Fruit fly (Drosophila melanogaster) whole organism, wandering third instar larva: ENCODE results near the gene CG14960.

Experiments used
- Abd-B ChIP-seq: fragments of >200 bp; optimal IDR thresholded peaks from 2 replicates; lab custom pipeline; 2017; ENCODE audit warnings: missing biosample characterization, missing genetic modification characterization
- CG32264 ChIP-seq: fragments of 200-800 bp; sonication (Bioruptor generic); optimal IDR thresholded peaks from 2 replicates; lab custom pipeline; 2016; ENCODE audit warnings: missing biosample characterization, missing genetic modification characterization
- CG9705 ChIP-seq: fragments of 200-800 bp; sonication (Bioruptor generic); optimal IDR thresholded peaks from 2 replicates; lab custom pipeline; 2018; ENCODE audit warnings: missing biosample characterization, mild to moderate bottlenecking, missing genetic modification characterization
- CrebA ChIP-seq: fragments of 200-800 bp; sonication (Bioruptor generic); optimal IDR thresholded peaks from 2 replicates; lab custom pipeline; 2016; ENCODE audit warnings: missing biosample characterization, mild to moderate bottlenecking, missing genetic modification characterization, borderline replicate concordance
- Dfd ChIP-seq: fragments of >200 bp; optimal IDR thresholded peaks from 2 replicates; lab custom pipeline; 2017; ENCODE audit warnings: missing biosample characterization, missing genetic modification characterization
- Dif ChIP-seq: fragments of 200-275, 200-300 bp; sonication (Bioruptor generic); optimal IDR thresholded peaks from 2 replicates; lab custom pipeline; 2018; ENCODE audit warnings: missing biosample characterization, missing genetic modification characterization; ENCODE audit not compliant: partially characterized antibody
- GATAd ChIP-seq: sonication (Bioruptor generic); optimal IDR thresholded peaks from 2 replicates; lab custom pipeline; 2016; ENCODE audit warnings: missing biosample characterization, missing genetic modification characterization
- HLH106 ChIP-seq: fragments of 200-800 bp; optimal IDR thresholded peaks from 3 replicates; lab custom pipeline; 2019; ENCODE audit warnings: missing biosample characterization, mild to moderate bottlenecking, missing genetic modification characterization, moderate library complexity
- Hnf4 ChIP-seq: fragments of 200-800 bp; sonication (Bioruptor generic); optimal IDR thresholded peaks from 2 replicates; lab custom pipeline; 2016; ENCODE audit warnings: missing biosample characterization, mild to moderate bottlenecking, missing genetic modification characterization
- Hr78 ChIP-seq: fragments of >200 bp; optimal IDR thresholded peaks from 2 replicates; lab custom pipeline; 2017; ENCODE audit warnings: missing biosample characterization, missing genetic modification characterization
- Hr83 ChIP-seq: fragments of 200-300 bp; sonication (Bioruptor generic); optimal IDR thresholded peaks from 2 replicates; lab custom pipeline; 2016; ENCODE audit warnings: missing biosample characterization, mild to moderate bottlenecking, missing genetic modification characterization, moderate library complexity; ENCODE audit not compliant: poor library complexity, severe bottlenecking
- Jra ChIP-seq: sonication (Bioruptor generic); optimal IDR thresholded peaks from 2 replicates; lab custom pipeline; 2016; ENCODE audit warnings: missing biosample characterization, missing genetic modification characterization
- Mio ChIP-seq: sonication (Bioruptor generic); optimal IDR thresholded peaks from 2 replicates; lab custom pipeline; 2016; ENCODE audit warnings: missing biosample characterization, missing genetic modification characterization
- Myc ChIP-seq: fragments of >200 bp; optimal IDR thresholded peaks from 2 replicates; lab custom pipeline; 2017
- N ChIP-seq: fragments of >200 bp; optimal IDR thresholded peaks from 2 replicates; lab custom pipeline; 2018; ENCODE audit warnings: missing biosample characterization, missing external identifiers, missing genetic modification characterization
- OdsH ChIP-seq: fragments of 200-800 bp; sonication (Bioruptor generic); optimal IDR thresholded peaks from 2 replicates; lab custom pipeline; 2016; ENCODE audit warnings: missing biosample characterization, mild to moderate bottlenecking, missing genetic modification characterization
- Rel ChIP-seq, 2 experiments: fragments of 200-800 bp; sonication (Bioruptor generic) in 1 of 2; optimal IDR thresholded peaks; 2 replicates in 1 of 2; 3 replicates in 1 of 2; lab custom pipeline; 2016 to 2019; ENCODE audit warnings: mild to moderate bottlenecking in 2 of 2, missing biosample characterization in 2 of 2, missing genetic modification characterization in 2 of 2, moderate library complexity in 1 of 2
- Sp1 ChIP-seq: fragments of 200-800 bp; sonication (Bioruptor generic); optimal IDR thresholded peaks from 3 replicates; lab custom pipeline; 2019; ENCODE audit warnings: missing biosample characterization, mild to moderate bottlenecking, missing genetic modification characterization, moderate library complexity
- Vsx2 ChIP-seq: fragments of 200-300, 225-300 bp; sonication (Bioruptor generic); optimal IDR thresholded peaks from 2 replicates; lab custom pipeline; 2018; ENCODE audit warnings: missing biosample characterization, missing genetic modification characterization; ENCODE audit not compliant: partially characterized antibody
- br ChIP-seq: fragments of 200-800 bp; sonication (Bioruptor generic); optimal IDR thresholded peaks from 2 replicates; lab custom pipeline; 2016; ENCODE audit warnings: missing biosample characterization, missing genetic modification characterization
- brk ChIP-seq: fragments of 200-800 bp; sonication (Bioruptor generic); optimal IDR thresholded peaks from 2 replicates; lab custom pipeline; 2016; ENCODE audit warnings: missing biosample characterization, mild to moderate bottlenecking, missing genetic modification characterization
- dl ChIP-seq, 2 experiments: fragments of 175-275, 200-275 bp in 1 of 2; fragments of 200-275 bp in 1 of 2; sonication (Bioruptor generic); optimal IDR thresholded peaks; lab custom pipeline; 2018; ENCODE audit warnings: mild to moderate bottlenecking in 2 of 2, missing biosample characterization in 2 of 2, missing genetic modification characterization in 2 of 2, moderate library complexity in 2 of 2; ENCODE audit not compliant: partially characterized antibody in 2 of 2, insufficient read depth in 1 of 2
- dmrt93B ChIP-seq: fragments of 200-800 bp; sonication (Bioruptor generic); optimal IDR thresholded peaks from 2 replicates; lab custom pipeline; 2018; ENCODE audit warnings: missing biosample characterization, mild to moderate bottlenecking, missing genetic modification characterization
- dsf ChIP-seq: sonication (Bioruptor generic); optimal IDR thresholded peaks from 2 replicates; lab custom pipeline; 2016; ENCODE audit warnings: missing biosample characterization, missing genetic modification characterization, borderline replicate concordance
- ey ChIP-seq: fragments of 200-800 bp; sonication (Bioruptor generic); optimal IDR thresholded peaks from 2 replicates; lab custom pipeline; 2016; ENCODE audit warnings: missing biosample characterization, missing genetic modification characterization
- foxo ChIP-seq, 2 experiments: fragments of 200-800 bp; sonication (Bioruptor generic); optimal IDR thresholded peaks; 2 replicates in 1 of 2; 3 replicates in 1 of 2; lab custom pipeline; 2016 to 2017; ENCODE audit warnings: missing biosample characterization in 2 of 2, missing genetic modification characterization in 2 of 2
- fru ChIP-seq: fragments of 200-800 bp; sonication (Bioruptor generic); optimal IDR thresholded peaks from 3 replicates; lab custom pipeline; 2016; ENCODE audit warnings: missing biosample characterization, mild to moderate bottlenecking, missing genetic modification characterization
- h ChIP-seq: fragments of 200-800 bp; sonication (Bioruptor generic); optimal IDR thresholded peaks from 3 replicates; lab custom pipeline; 2016; ENCODE audit warnings: missing biosample characterization, mild to moderate bottlenecking, missing genetic modification characterization
- jim ChIP-seq: fragments of 175-275, 200-325 bp; sonication (Bioruptor generic); optimal IDR thresholded peaks from 2 replicates; lab custom pipeline; 2016; ENCODE audit warnings: missing biosample characterization, mild to moderate bottlenecking, missing genetic modification characterization
- lola ChIP-seq: fragments of >200 bp; optimal IDR thresholded peaks from 2 replicates; lab custom pipeline; 2017; ENCODE audit warnings: missing biosample characterization, missing genetic modification characterization
- pan ChIP-seq: fragments of >200 bp; optimal IDR thresholded peaks from 2 replicates; lab custom pipeline; 2017
- psq ChIP-seq: fragments of 200-800 bp; sonication (Bioruptor generic); optimal IDR thresholded peaks from 3 replicates; lab custom pipeline; 2017; ENCODE audit warnings: missing biosample characterization, mild to moderate bottlenecking, missing genetic modification characterization, moderate library complexity
- rgr ChIP-seq: fragments of 200-800 bp; sonication (Bioruptor generic); optimal IDR thresholded peaks from 3 replicates; lab custom pipeline; 2016; ENCODE audit warnings: missing biosample characterization, mild to moderate bottlenecking, missing genetic modification characterization
- sage ChIP-seq: fragments of 200-800 bp; sonication (Bioruptor generic); optimal IDR thresholded peaks from 2 replicates; lab custom pipeline; 2016; ENCODE audit warnings: missing biosample characterization, mild to moderate bottlenecking, missing genetic modification characterization
- sv ChIP-seq: fragments of 200-800 bp; sonication (Bioruptor generic); optimal IDR thresholded peaks from 3 replicates; lab custom pipeline; 2016; ENCODE audit warnings: missing biosample characterization, missing genetic modification characterization
- tai ChIP-seq: sonication (Bioruptor generic); optimal IDR thresholded peaks from 2 replicates; lab custom pipeline; 2016; ENCODE audit warnings: missing biosample characterization, missing genetic modification characterization
- usp ChIP-seq: fragments of >200 bp; optimal IDR thresholded peaks from 2 replicates; lab custom pipeline; 2017; ENCODE audit warnings: missing biosample characterization, missing genetic modification characterization
- woc ChIP-seq: sonication (Bioruptor generic); optimal IDR thresholded peaks from 2 replicates; lab custom pipeline; 2016; ENCODE audit warnings: missing biosample characterization, mild to moderate bottlenecking, missing genetic modification characterization

CG14960 gene

dm6 chr3L:3291159-3291558 lies 20.3 kb downstream of the CG14960 start, which contains the start of gene CG12009:
Gene CG12009, plus strand, starts transcription at chr3L:3291459.
- TF ChIP-seq Abd-B (GFP tag; lab: Kevin White, UChicago) (no peak), Rel (GFP tag; optimal IDR thresholded peaks at IDR 0.05; lab: Kevin White, UChicago) (no peak), Rel (tag; optimal IDR thresholded peaks at IDR 0.05; lab: Kevin White, UChicago) (no peak), Myc (lab: Kevin White, UChicago) (no peak), Hr83 (no peak), Mio (GFP tag; lab: Kevin White, UChicago) (no peak), usp (no peak)

- TF ChIP-seq brk (GFP tag; lab: Kevin White, UChicago) (no peak), Hr78 (GFP tag; lab: Kevin White, UChicago) (no peak), GATAd (GFP tag; lab: Kevin White, UChicago) (no peak), Sp1 (GFP tag; lab: Kevin White, UChicago) (peak; percentile 47), Mio (GFP tag; lab: Kevin White, UChicago) (no peak), dmrt93B (GFP tag; lab: Kevin White, UChicago) (peak; percentile 38), Hr83 (no peak), ey (peak; percentile 50), Dfd (GFP tag; lab: Kevin White, UChicago) (no peak), fru (GFP tag; lab: Kevin White, UChicago) (peak; percentile 31), jim (GFP tag; lab: Kevin White, UChicago) (no peak), sage (GFP tag; lab: Kevin White, UChicago) (peak; percentile 17), OdsH (peak; percentile 49), CrebA (GFP tag; lab: Kevin White, UChicago) (no peak), usp (no peak), br (GFP tag; lab: Kevin White, UChicago) (peak; percentile 41), Myc (lab: Kevin White, UChicago) (no peak), lola (GFP tag; lab: Kevin White, UChicago) (no peak), Vsx2 (GFP tag; lab: Kevin White, UChicago) (no peak), foxo (GFP tag; optimal IDR thresholded peaks at IDR 0.05; lab: Kevin White, UChicago) (peak in 1 of 2 experiments; percentile 48), pan (no peak), CG9705 (GFP tag; lab: Kevin White, UChicago) (no peak), woc (GFP tag; lab: Kevin White, UChicago) (peak; percentile 52), Rel (GFP tag; optimal IDR thresholded peaks at IDR 0.05; lab: Kevin White, UChicago) (no peak), Rel (tag; optimal IDR thresholded peaks at IDR 0.05; lab: Kevin White, UChicago) (no peak), Abd-B (GFP tag; lab: Kevin White, UChicago) (no peak), Hnf4 (GFP tag; lab: Kevin White, UChicago) (no peak), CG32264 (peak; percentile 42), Dif (no peak), N (GFP tag; lab: Kevin White, UChicago) (no peak), tai (GFP tag; lab: Kevin White, UChicago) (no peak), sv (GFP tag; lab: Kevin White, UChicago) (peak; percentile 25), h (GFP tag; lab: Kevin White, UChicago) (peak; percentile 83), psq (peak; percentile 20), rgr (no peak), dl (GFP tag; optimal IDR thresholded peaks at IDR 0.05; lab: Kevin White, UChicago; ENCODE audit: insufficient read depth in 1 of 2, partially characterized antibody in 2 of 2) (no peak), dsf (GFP tag; lab: Kevin White, UChicago) (no peak), HLH106 (tag; lab: Kevin White, UChicago) (peak; percentile 63), Jra (GFP tag; lab: Kevin White, UChicago) (no peak)
These were observed 29.5 kb downstream of the CG14960 start for dm6 chr3L:3300345-3300744.
